Worm (Caenorhabditis elegans) whole organism, L2 larva: ENCODE measurements around the gene lips-8.

Source experiments
- C34F6.9 ChIP-seq: fragments of 150-350 bp; optimal IDR thresholded peaks from 2 replicates; lab custom pipeline; 2014; ENCODE audit warnings: missing biosample characterization, missing genetic modification characterization
- aly-2 ChIP-seq: fragments of 150-350 bp; optimal IDR thresholded peaks from 2 replicates; lab custom pipeline; 2014; ENCODE audit warnings: missing biosample characterization, missing genetic modification characterization
- fos-1 ChIP-seq: fragments of 150-350 bp; optimal IDR thresholded peaks from 2 replicates; lab custom pipeline; 2014; ENCODE audit warnings: missing biosample characterization, missing genetic modification characterization
- lin-11 ChIP-seq: fragments of 150-350 bp; sonication (generic microtip); optimal IDR thresholded peaks from 2 replicates; lab custom pipeline; 2014; ENCODE audit warnings: missing biosample characterization, missing genetic modification characterization, inconsistent platforms, mixed read lengths
- lin-13 ChIP-seq: fragments of 150-350 bp; optimal IDR thresholded peaks from 2 replicates; lab custom pipeline; 2014; ENCODE audit warnings: missing biosample characterization, missing genetic modification reagents, missing genetic modification characterization
- lsy-2 ChIP-seq, 2 experiments: fragments of 150-350 bp in 1 of 2; sonication (generic microtip) in 1 of 2; optimal IDR thresholded peaks; 2 replicates each; lab custom pipeline; 2014 to 2017; ENCODE audit warnings: missing biosample characterization in 2 of 2, missing genetic modification characterization in 2 of 2
- nhr-10 ChIP-seq: sonication (generic microtip); optimal IDR thresholded peaks from 2 replicates; lab custom pipeline; 2017; ENCODE audit warnings: missing biosample characterization, missing genetic modification characterization
- nhr-23 ChIP-seq: fragments of 150-350 bp; optimal IDR thresholded peaks from 2 replicates; lab custom pipeline; 2014; ENCODE audit warnings: missing biosample characterization, missing genetic modification reagents, missing genetic modification characterization
- nhr-237 ChIP-seq: fragments of 150-350 bp; optimal IDR thresholded peaks from 2 replicates; lab custom pipeline; 2014; ENCODE audit warnings: missing biosample characterization, missing genetic modification characterization
- nhr-77 ChIP-seq: fragments of 150-350 bp; optimal IDR thresholded peaks from 2 replicates; lab custom pipeline; 2014; ENCODE audit warnings: missing biosample characterization, missing genetic modification characterization
- skn-1 ChIP-seq: sonication (generic microtip); optimal IDR thresholded peaks from 2 replicates; lab custom pipeline; 2017; ENCODE audit warnings: missing biosample characterization, missing genetic modification characterization
- snpc-4 ChIP-seq: fragments of 150-350 bp; optimal IDR thresholded peaks from 2 replicates; lab custom pipeline; 2014; ENCODE audit warnings: missing biosample characterization, missing genetic modification characterization
- ztf-1 ChIP-seq: fragments of 200-800 bp; sonication (Bioruptor generic); conservative IDR thresholded peaks from 2 replicates; pipeline ENCODE4 v1.3.6; 2022; ENCODE audit warnings: missing genetic modification characterization, missing compliant biosample characterization

- TF ChIP-seq aly-2 (no peak), lin-11 (tag; lab: Kevin White, UChicago) (no peak), ztf-1 (GFP tag; lab: Robert Waterston, UW) (no peak), lsy-2 (tag; optimal IDR thresholded peaks at IDR 0.05; lab: Kevin White, UChicago) (no peak), nhr-10 (no peak), skn-1 (no peak), nhr-237 (tag; lab: Kevin White, UChicago) (no peak), snpc-4 (tag; lab: Kevin White, UChicago) (no peak), nhr-23 (no peak), C34F6.9 (tag; lab: Kevin White, UChicago) (no peak), lin-13 (GFP tag; lab: Kevin White, UChicago) (no peak), fos-1 (tag; lab: Kevin White, UChicago) (no peak), nhr-77 (tag; lab: Kevin White, UChicago) (no peak)
These were observed 26.5 kb upstream of the lips-8 start, which contains the start of gene F31F6.2 for ce11 chrX:14871780-14872179.
